Fruit fly (Drosophila melanogaster) whole organism, embryonic: Measurements from ENCODE around the gene Kr-h2.

Experiments
- Abd-B ChIP-seq: fragments of 200-800 bp; sonication (Bioruptor generic); optimal IDR thresholded peaks from 2 replicates; lab custom pipeline; 2018; ENCODE audit warnings: missing biosample characterization, mild to moderate bottlenecking, missing genetic modification characterization, moderate library complexity
- Atf3 ChIP-seq: fragments of 200-800 bp; sonication (Bioruptor generic); optimal IDR thresholded peaks from 3 replicates; lab custom pipeline; 2016; ENCODE audit warnings: missing biosample characterization, missing genetic modification characterization
- CG11696 ChIP-seq: fragments of 200-800 bp; sonication (Bioruptor generic); IDR thresholded peaks from 2 replicates; pipeline ENCODE4 v1.3.6; 2022; ENCODE audit warnings: missing biosample characterization, missing genetic modification characterization
- CG13296 ChIP-seq: fragments of 200-800 bp; sonication (Bioruptor generic); optimal IDR thresholded peaks from 3 replicates; lab custom pipeline; 2018; ENCODE audit warnings: missing biosample characterization, mild to moderate bottlenecking, missing genetic modification characterization
- CG13624 ChIP-seq: fragments of 200-800 bp; sonication (Bioruptor generic); optimal IDR thresholded peaks from 2 replicates; lab custom pipeline; 2016; ENCODE audit warnings: missing biosample characterization, missing genetic modification characterization
- CG15601 ChIP-seq: fragments of 200-800 bp; sonication (Bioruptor generic); optimal IDR thresholded peaks from 3 replicates; lab custom pipeline; 2019; ENCODE audit warnings: missing biosample characterization, mild to moderate bottlenecking, missing genetic modification characterization, moderate library complexity
- CG17829 ChIP-seq: fragments of 200-800 bp; optimal IDR thresholded peaks from 2 replicates; lab custom pipeline; 2019; ENCODE audit warnings: missing biosample characterization, mild to moderate bottlenecking, missing genetic modification characterization, moderate library complexity
- CG18011 ChIP-seq: fragments of 200-800 bp; sonication (Bioruptor generic); optimal IDR thresholded peaks from 2 replicates; lab custom pipeline; 2017; ENCODE audit warnings: missing biosample characterization, missing genetic modification characterization, mild to moderate bottlenecking, moderate library complexity, missing genotype
- CG1832 ChIP-seq: fragments of 200-800 bp; sonication (Bioruptor generic); optimal IDR thresholded peaks from 2 replicates; lab custom pipeline; 2017; ENCODE audit warnings: missing biosample characterization, mild to moderate bottlenecking, missing genetic modification characterization, inconsistent platforms
- CG18619 ChIP-seq: fragments of 200-800 bp; sonication (Bioruptor generic); optimal IDR thresholded peaks from 3 replicates; lab custom pipeline; 2017; ENCODE audit warnings: missing biosample characterization, mild to moderate bottlenecking, missing genetic modification characterization
- CG2129 ChIP-seq: fragments of 200-800 bp; sonication (Bioruptor generic); IDR thresholded peaks from 2 replicates; pipeline ENCODE4 v1.3.6; 2022; ENCODE audit warnings: missing biosample characterization, missing genetic modification characterization; ENCODE audit not compliant: partially characterized antibody
- CG34376 ChIP-seq: fragments of 200-800 bp; sonication (Bioruptor generic); optimal IDR thresholded peaks from 2 replicates; lab custom pipeline; 2018; ENCODE audit warnings: missing biosample characterization, mild to moderate bottlenecking, missing genetic modification characterization
- CG34422 ChIP-seq: fragments of 200-800 bp; sonication (Bioruptor generic); IDR thresholded peaks from 3 replicates; pipeline ENCODE4 v1.3.6; 2022; ENCODE audit warnings: missing biosample characterization, missing genetic modification characterization
- CG3838 ChIP-seq: fragments of 200-800 bp; sonication (Bioruptor generic); optimal IDR thresholded peaks from 3 replicates; lab custom pipeline; 2016; ENCODE audit warnings: missing biosample characterization, missing genetic modification characterization
- CG4360 ChIP-seq: fragments of 200-800 bp; sonication (Bioruptor generic); IDR thresholded peaks from 2 replicates; pipeline ENCODE4 v1.3.6; 2022; ENCODE audit warnings: missing biosample characterization, missing genetic modification characterization
- CG43689 ChIP-seq: fragments of 200-800 bp; sonication (Bioruptor generic); IDR thresholded peaks from 2 replicates; pipeline ENCODE4 v1.3.6; 2022; ENCODE audit warnings: missing biosample characterization, missing genetic modification characterization
- CG4730 ChIP-seq: fragments of 200-800 bp; sonication (Bioruptor generic); IDR thresholded peaks from 2 replicates; pipeline ENCODE4 v1.3.6; 2022; ENCODE audit warnings: missing biosample characterization, missing genetic modification characterization
- CG6813 ChIP-seq: fragments of 200-800 bp; sonication (Bioruptor generic); optimal IDR thresholded peaks from 2 replicates; lab custom pipeline; 2017; ENCODE audit warnings: missing biosample characterization, missing genetic modification characterization, mild to moderate bottlenecking, moderate library complexity, missing genetic modification reagents
- CG7556 ChIP-seq: fragments of 200-800 bp; sonication (Bioruptor generic); optimal IDR thresholded peaks from 2 replicates; lab custom pipeline; 2017; ENCODE audit warnings: missing biosample characterization, mild to moderate bottlenecking, missing genetic modification characterization
- CG7928 ChIP-seq: fragments of 200-800 bp; sonication (Bioruptor generic); optimal IDR thresholded peaks from 2 replicates; lab custom pipeline; 2017; ENCODE audit warnings: missing biosample characterization, mild to moderate bottlenecking, missing genetic modification characterization
- CG8359 ChIP-seq: fragments of 200-800 bp; sonication (Bioruptor generic); optimal IDR thresholded peaks from 2 replicates; lab custom pipeline; 2017; ENCODE audit warnings: missing biosample characterization, mild to moderate bottlenecking, missing genetic modification characterization, borderline replicate concordance
- CG9215 ChIP-seq: fragments of 200-800 bp; sonication (Bioruptor generic); IDR thresholded peaks from 2 replicates; pipeline ENCODE4 v1.3.6; 2022; ENCODE audit warnings: missing biosample characterization, missing genetic modification characterization
- Dll ChIP-seq: fragments of 200-800 bp; sonication (Bioruptor generic); IDR thresholded peaks from 4 replicates; pipeline ENCODE4 v1.3.6; 2022; ENCODE audit warnings: missing biosample characterization, missing genetic modification characterization; ENCODE audit not compliant: partially characterized antibody
- H15 ChIP-seq: fragments of 200-800 bp; sonication (Bioruptor generic); IDR thresholded peaks from 3 replicates; pipeline ENCODE4 v1.3.6; 2022; ENCODE audit warnings: missing biosample characterization, missing genetic modification characterization
- HLH3B ChIP-seq: fragments of 200-800 bp; sonication (Bioruptor generic); IDR thresholded peaks from 2 replicates; pipeline ENCODE4 v1.3.6; 2022; ENCODE audit warnings: missing biosample characterization, missing genetic modification characterization
- HLH54F ChIP-seq: fragments of 200-800 bp; sonication (Bioruptor generic); optimal IDR thresholded peaks from 3 replicates; lab custom pipeline; 2016; ENCODE audit warnings: missing biosample characterization, missing genetic modification characterization
- Hey ChIP-seq: fragments of 200-800 bp; sonication (Bioruptor generic); optimal IDR thresholded peaks from 3 replicates; lab custom pipeline; 2018; ENCODE audit warnings: missing biosample characterization, mild to moderate bottlenecking, missing genetic modification characterization
- Hsf ChIP-seq: fragments of 200-800 bp; sonication (Bioruptor generic); optimal IDR thresholded peaks from 3 replicates; lab custom pipeline; 2016; ENCODE audit warnings: missing biosample characterization, missing genetic modification characterization
- Mes4 ChIP-seq: fragments of 200-800 bp; sonication (Bioruptor generic); optimal IDR thresholded peaks from 2 replicates; lab custom pipeline; 2016; ENCODE audit warnings: missing biosample characterization, missing genetic modification characterization
- NFAT ChIP-seq: fragments of 200-800 bp; sonication (Bioruptor generic); IDR thresholded peaks from 2 replicates; pipeline ENCODE4 v1.3.6; 2022; ENCODE audit warnings: missing biosample characterization, missing genetic modification characterization
- Nf-YB ChIP-seq: fragments of 200-800 bp; sonication (Bioruptor generic); optimal IDR thresholded peaks from 3 replicates; lab custom pipeline; 2019; ENCODE audit warnings: missing biosample characterization, mild to moderate bottlenecking, missing genetic modification characterization, moderate library complexity
- Optix ChIP-seq: fragments of 200-800 bp; sonication (Bioruptor generic); IDR thresholded peaks from 3 replicates; pipeline ENCODE4 v1.3.6; 2022; ENCODE audit warnings: missing biosample characterization, missing genetic modification characterization
- Ptx1 ChIP-seq: fragments of 200-800 bp; sonication (Bioruptor generic); IDR thresholded peaks from 2 replicates; pipeline ENCODE4 v1.3.6; 2022; ENCODE audit warnings: missing biosample characterization, missing genetic modification characterization
- Vsx1 ChIP-seq: fragments of 200-800 bp; sonication (Bioruptor generic); optimal IDR thresholded peaks from 2 replicates; lab custom pipeline; 2017; ENCODE audit warnings: missing biosample characterization, mild to moderate bottlenecking, missing genetic modification characterization, missing genetic modification reagents
- amos ChIP-seq: fragments of 200-800 bp; sonication (Bioruptor generic); IDR thresholded peaks from 2 replicates; pipeline ENCODE4 v1.3.6; 2022; ENCODE audit warnings: missing biosample characterization, missing genetic modification characterization; ENCODE audit not compliant: partially characterized antibody
- ase ChIP-seq: fragments of 200-800 bp; sonication (Bioruptor generic); IDR thresholded peaks from 3 replicates; pipeline ENCODE4 v1.3.6; 2022; ENCODE audit warnings: missing biosample characterization, missing genetic modification characterization
- bab2 ChIP-seq: fragments of 200-800 bp; sonication (Bioruptor generic); optimal IDR thresholded peaks from 2 replicates; lab custom pipeline; 2016; ENCODE audit warnings: missing biosample characterization, missing genetic modification characterization
- bowl ChIP-seq: fragments of 200-800 bp; sonication (Bioruptor generic); IDR thresholded peaks from 2 replicates; pipeline ENCODE4 v1.3.6; 2022; ENCODE audit warnings: missing biosample characterization, missing genetic modification characterization
- dm ChIP-seq: fragments of 200-800 bp; sonication (Bioruptor generic); optimal IDR thresholded peaks from 3 replicates; lab custom pipeline; 2016; ENCODE audit warnings: missing biosample characterization, missing genetic modification characterization
- ewg ChIP-seq: fragments of 200-800 bp; sonication (Bioruptor generic); optimal IDR thresholded peaks from 3 replicates; lab custom pipeline; 2017; ENCODE audit warnings: mild to moderate bottlenecking, missing biosample characterization, missing genetic modification reagents, missing genetic modification characterization
- exex ChIP-seq: fragments of 200-800 bp; sonication (Bioruptor generic); optimal IDR thresholded peaks from 4 replicates; lab custom pipeline; 2018; ENCODE audit warnings: missing biosample characterization, mild to moderate bottlenecking, missing genetic modification characterization, moderate library complexity
- grn ChIP-seq: fragments of 200-800 bp; sonication (Bioruptor generic); optimal IDR thresholded peaks from 3 replicates; lab custom pipeline; 2017; ENCODE audit warnings: missing biosample characterization, missing genetic modification characterization
- gsb ChIP-seq: fragments of 200-800 bp; sonication (Bioruptor generic); IDR thresholded peaks from 2 replicates; pipeline ENCODE4 v1.3.6; 2022; ENCODE audit warnings: missing biosample characterization, missing genetic modification characterization
- nerfin-1 ChIP-seq: fragments of 200-800 bp; sonication (Bioruptor generic); optimal IDR thresholded peaks from 3 replicates; lab custom pipeline; 2019; ENCODE audit warnings: missing biosample characterization, mild to moderate bottlenecking, missing genetic modification characterization, moderate library complexity
- org-1 ChIP-seq: fragments of 200-800 bp; sonication (Bioruptor generic); optimal IDR thresholded peaks from 2 replicates; lab custom pipeline; 2017; ENCODE audit warnings: missing biosample characterization, missing genetic modification characterization
- sd ChIP-seq: fragments of 200-800 bp; sonication (Bioruptor generic); optimal IDR thresholded peaks from 3 replicates; lab custom pipeline; 2018; ENCODE audit warnings: missing biosample characterization, mild to moderate bottlenecking, missing genetic modification characterization, moderate library complexity
- so ChIP-seq: fragments of 200-800 bp; sonication (Bioruptor generic); IDR thresholded peaks from 3 replicates; pipeline ENCODE4 v1.3.6; 2022; ENCODE audit warnings: missing biosample characterization, missing genetic modification characterization
- tin ChIP-seq: fragments of 200-800 bp; sonication (Bioruptor generic); optimal IDR thresholded peaks from 3 replicates; lab custom pipeline; 2016; ENCODE audit warnings: missing biosample characterization, missing genetic modification characterization
- trh ChIP-seq: fragments of 200-800 bp; sonication (Bioruptor generic); optimal IDR thresholded peaks from 2 replicates; lab custom pipeline; 2016; ENCODE audit warnings: missing biosample characterization, missing genetic modification characterization

Gene Kr-h2

DNA sequence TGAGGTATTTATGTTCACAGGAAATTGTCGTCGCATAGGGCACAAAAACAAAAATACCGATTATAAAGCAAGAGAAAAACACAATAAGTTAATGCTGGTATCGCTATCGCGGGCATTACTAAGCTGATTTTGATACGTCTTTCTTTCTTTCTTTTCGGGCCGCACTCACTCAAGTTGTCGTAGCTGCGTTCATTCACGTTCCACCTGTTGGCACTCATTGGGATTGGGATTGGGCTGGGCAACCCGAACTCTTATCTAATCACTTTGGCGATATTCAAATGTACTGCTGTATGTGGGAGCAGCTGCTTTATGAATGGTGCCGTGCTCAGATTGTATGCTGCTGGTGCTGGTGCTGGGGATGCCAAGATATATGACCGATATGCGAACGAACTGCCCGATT is 13.9 kb downstream of the Kr-h2 start (continued):
- TF ChIP-seq sd (tag; lab: Kevin White, UChicago) (peak; percentile 53), exex (tag; lab: Kevin White, UChicago) (peak; percentile 91), CG34376 (peak; percentile 63), Hey (tag; lab: Kevin White, UChicago) (peak; percentile 7)

- TF ChIP-seq bab2 (no peak), org-1 (GFP tag; lab: Kevin White, UChicago) (no peak), CG4730 (GFP tag; lab: Robert Waterston, UW) (no peak), CG13296 (GFP tag; lab: Kevin White, UChicago) (no peak), Ptx1 (no peak), Optix (GFP tag; lab: Robert Waterston, UW) (no peak), Nf-YB (GFP tag; lab: Kevin White, UChicago) (no peak), NFAT (GFP tag; lab: Robert Waterston, UW) (peak; percentile 48; the same call in 1 of the 2 replicates), CG8359 (GFP tag; lab: Kevin White, UChicago) (no peak), CG17829 (no peak), CG18619 (GFP tag; lab: Kevin White, UChicago) (no peak), CG7928 (GFP tag; lab: Kevin White, UChicago) (no peak), HLH3B (GFP tag; lab: Robert Waterston, UW) (no peak), H15 (GFP tag; lab: Robert Waterston, UW) (no peak), ewg (GFP tag; lab: Kevin White, UChicago) (no peak), HLH54F (GFP tag; lab: Kevin White, UChicago) (no peak), Vsx1 (GFP tag; lab: Kevin White, UChicago) (no peak), CG11696 (GFP tag; lab: Robert Waterston, UW) (no peak), tin (GFP tag; lab: Kevin White, UChicago) (no peak), ase (no peak), Dll (GFP tag; lab: Robert Waterston, UW) (no peak), CG3838 (GFP tag; lab: Kevin White, UChicago) (no peak), amos (no peak), bowl (GFP tag; lab: Robert Waterston, UW) (no peak), dm (GFP tag; lab: Kevin White, UChicago) (no peak), Hsf (no peak), grn (GFP tag; lab: Kevin White, UChicago) (no peak), Atf3 (no peak), CG6813 (no peak), so (GFP tag; lab: Robert Waterston, UW) (0 out of 3 replicates have a peak, but pooled peaks have one; percentile 33), CG1832 (GFP tag; lab: Kevin White, UChicago) (no peak), gsb (GFP tag; lab: Robert Waterston, UW) (no peak), CG7556 (no peak), Abd-B (GFP tag; lab: Kevin White, UChicago) (no peak), nerfin-1 (tag; lab: Kevin White, UChicago) (no peak), CG15601 (no peak), CG13624 (peak; percentile 20), CG43689 (GFP tag; lab: Robert Waterston, UW) (no peak), CG34422 (peak; percentile 20; the same call in 1 of the 3 replicates), CG18011 (GFP tag; lab: Kevin White, UChicago) (no peak), Hey (tag; lab: Kevin White, UChicago) (no peak), CG4360 (no peak), CG9215 (GFP tag; lab: Robert Waterston, UW) (no peak), trh (no peak), Mes4 (GFP tag; lab: Kevin White, UChicago) (no peak), CG2129 (GFP tag; lab: Robert Waterston, UW) (no peak)
Measured at dm6 chr2L:6085733-6086317, 15.0 kb downstream of the Kr-h2 start.
